Worm (Caenorhabditis elegans): ENCODE measurements around the gene otub-1.

- TF ChIP-seq flt-1 (GFP tag; IDR thresholded peaks at IDR 0.05) (no peak), ama-1 (optimal IDR thresholded peaks at IDR 0.05) (no peak)
Measured at ce11 chrV:15069435-15069985, 3.4 kb downstream of the otub-1 start.

Measured in whole organism, early embryonic.